Fruit fly (Drosophila melanogaster): Measurements from ENCODE around the gene CG11122.

Gene CG11122

DNA sequence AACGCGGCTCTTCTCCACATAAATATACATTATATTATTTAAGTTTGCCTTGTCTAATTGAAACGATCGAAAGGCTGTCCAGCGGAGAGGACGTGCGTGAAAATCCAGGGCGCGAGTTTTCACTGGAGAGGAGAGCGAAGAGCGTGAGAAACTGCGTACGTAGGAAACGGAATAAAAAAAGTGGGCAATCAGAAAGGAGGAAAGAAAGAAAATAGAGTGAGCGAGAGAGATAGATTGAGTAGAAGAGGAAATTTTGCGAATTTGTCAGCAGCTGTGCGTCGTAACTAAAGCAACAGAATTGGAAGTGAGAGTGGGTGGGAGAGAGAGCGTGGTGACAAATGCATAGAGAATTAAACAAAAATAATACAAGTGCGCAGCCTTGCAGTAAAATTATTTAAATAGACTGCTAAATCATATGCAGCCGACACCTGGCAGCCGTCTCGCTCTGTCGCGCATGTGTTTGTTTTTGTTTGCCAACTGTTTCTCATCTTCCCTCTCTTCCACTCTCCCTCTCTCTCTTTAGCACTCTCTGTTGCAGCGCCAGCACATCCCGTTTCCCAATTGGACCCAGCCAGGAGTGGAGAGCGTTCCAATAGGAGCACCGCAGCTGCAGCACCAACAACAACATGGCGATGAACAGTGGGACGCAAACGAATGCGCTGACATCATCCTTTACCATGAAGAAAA lies 30.1 kb upstream of the CG11122 start:
- TF ChIP-seq Eip78C (GFP tag) = peak; percentile 75
- peak; percentile 8 for TF ChIP-seq CG6808 (GFP tag; optimal IDR thresholded peaks at IDR 0.05)
- TF ChIP-seq net (GFP tag; optimal IDR thresholded peaks at IDR 0.05) = peak; percentile 22
- peak; percentile 38 for TF ChIP-seq dsx (GFP tag; optimal IDR thresholded peaks at IDR 0.05; ENCODE audit: poor library complexity, severe bottlenecking)
- peak; percentile 71 for TF ChIP-seq CG6163 (GFP tag; IDR thresholded peaks at IDR 0.05)
- TF ChIP-seq CG3032 (tag; optimal IDR thresholded peaks at IDR 0.05) = no peak
- peak; percentile 29 for TF ChIP-seq CG10669 (GFP tag; optimal IDR thresholded peaks at IDR 0.05)
- peak; percentile 24 for TF ChIP-seq CG34406 (GFP tag; optimal IDR thresholded peaks at IDR 0.05)
- no peak for TF ChIP-seq CG6854 (GFP tag; optimal IDR thresholded peaks at IDR 0.05)
- TF ChIP-seq CG9139 (GFP tag; optimal IDR thresholded peaks at IDR 0.05) = peak; percentile 25
- TF ChIP-seq Sox14 (GFP tag; optimal IDR thresholded peaks at IDR 0.05) = peak; percentile 17
- TF ChIP-seq ss (GFP tag; optimal IDR thresholded peaks at IDR 0.05) = peak; percentile 40
- no peak for TF ChIP-seq Sox15 (GFP tag; optimal IDR thresholded peaks at IDR 0.05)
- no peak for TF ChIP-seq topi (GFP tag; optimal IDR thresholded peaks at IDR 0.05)
- TF ChIP-seq fkh (GFP tag; optimal IDR thresholded peaks at IDR 0.05) = peak; percentile 63
- TF ChIP-seq esn (GFP tag; optimal IDR thresholded peaks at IDR 0.05) = peak; percentile 9
- TF ChIP-seq eg (GFP tag; IDR thresholded peaks at IDR 0.05) = peak; percentile 14; the same call in 1 of the 3 replicates

DNA sequence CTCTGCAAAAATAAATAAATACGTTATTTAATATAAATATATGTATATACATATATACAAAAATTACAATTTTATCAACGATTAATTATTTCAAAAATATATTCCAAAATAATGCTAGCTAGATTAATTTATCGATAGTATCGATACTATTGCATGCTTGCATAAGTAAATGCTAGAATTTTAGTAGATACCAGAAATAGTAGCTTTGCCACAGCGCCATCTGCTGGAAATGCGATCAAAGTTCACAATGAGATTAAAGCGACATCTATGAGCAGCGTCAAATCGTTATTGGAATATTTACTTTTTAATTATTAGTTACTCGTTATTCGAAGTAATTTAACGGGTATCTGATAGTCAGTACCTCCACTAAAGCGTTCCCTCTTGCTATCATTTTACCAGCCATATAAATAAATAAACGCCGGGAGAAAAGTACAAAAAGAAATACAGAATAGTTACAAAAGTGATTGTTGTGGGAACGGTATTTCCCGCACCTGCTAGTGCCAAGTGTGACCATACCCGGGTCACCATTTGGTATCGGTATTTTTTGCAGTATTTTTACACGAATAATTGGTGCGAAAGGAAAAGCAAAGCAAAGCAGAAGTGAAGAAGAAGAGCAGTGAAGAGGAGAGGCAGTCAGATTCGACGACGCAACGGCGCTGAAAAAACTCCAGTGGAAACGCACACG lies 29.4 kb upstream of the CG11122 start, which contains the start of the genes rtv and Dlic:
TSS of gene rtv (minus strand) at position 165 of the 685 bp plus-strand sequence.
TSS of gene Dlic (plus strand) at position 596 of the 685 bp plus-strand sequence.
- TF ChIP-seq CG11902 (GFP tag; optimal IDR thresholded peaks at IDR 0.05) (no peak), CG4318 (GFP tag; optimal IDR thresholded peaks at IDR 0.05) (no peak), acj6 (GFP tag; optimal IDR thresholded peaks at IDR 0.05) (peak; percentile 0), Hr4 (GFP tag; optimal IDR thresholded peaks at IDR 0.05) (peak; percentile 7), Eip75B (GFP tag; optimal IDR thresholded peaks at IDR 0.05) (peak; percentile 8), svp (GFP tag) (peak; percentile 78), CG6276 (GFP tag; optimal IDR thresholded peaks at IDR 0.05) (no peak), lz (GFP tag; optimal IDR thresholded peaks at IDR 0.05) (peak; percentile 44), CG6163 (GFP tag; IDR thresholded peaks at IDR 0.05) (peak; percentile 63; the same call in 2 of the 3 replicates), eg (GFP tag; IDR thresholded peaks at IDR 0.05) (no peak), CG31627 (GFP tag; optimal IDR thresholded peaks at IDR 0.05) (peak; percentile 41), fkh (GFP tag; optimal IDR thresholded peaks at IDR 0.05) (peak; percentile 83), pdm3 (GFP tag; optimal IDR thresholded peaks at IDR 0.05) (peak; percentile 4), vri (GFP tag; optimal IDR thresholded peaks at IDR 0.05) (no peak), CG32006 (GFP tag; optimal IDR thresholded peaks at IDR 0.05) (no peak), Hr39 (GFP tag; optimal IDR thresholded peaks at IDR 0.05) (peak; percentile 38), Met (GFP tag; optimal IDR thresholded peaks at IDR 0.05) (peak; percentile 8), cyc (GFP tag; optimal IDR thresholded peaks at IDR 0.05) (peak; percentile 44), CG15336 (GFP tag; IDR thresholded peaks at IDR 0.05) (no peak), Ets96B (tag; optimal IDR thresholded peaks at IDR 0.05) (no peak), Ets21C (GFP tag; optimal IDR thresholded peaks at IDR 0.05) (peak; percentile 19), esn (GFP tag; optimal IDR thresholded peaks at IDR 0.05) (peak; percentile 35), Eip78C (GFP tag) (peak; percentile 14)

DNA sequence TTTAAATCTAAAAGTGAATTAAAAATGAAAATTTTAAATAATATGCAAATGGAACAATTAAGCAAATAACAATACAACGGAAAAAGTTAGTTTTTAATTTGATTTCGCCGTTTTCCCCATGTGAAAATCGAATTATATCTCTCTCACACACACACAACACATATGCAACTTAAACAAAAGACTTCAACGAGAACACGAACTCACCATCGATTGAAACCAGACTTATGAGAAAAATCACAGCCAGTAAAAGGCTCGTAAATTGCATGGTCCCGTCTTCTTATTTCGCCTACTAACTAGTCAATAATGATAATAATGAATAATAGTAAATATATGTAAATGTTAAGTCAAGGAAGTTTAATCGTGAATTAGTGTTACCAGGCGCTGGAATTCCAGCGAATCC lies 28.9 kb upstream of the CG11122 start:
- TF ChIP-seq CG7368 (GFP tag; optimal IDR thresholded peaks at IDR 0.05) (no peak), Smox (GFP tag; optimal IDR thresholded peaks at IDR 0.05) (no peak), Eip93F (GFP tag; optimal IDR thresholded peaks at IDR 0.05) (peak; percentile 28), CG32006 (GFP tag; optimal IDR thresholded peaks at IDR 0.05) (no peak), CG10631 (GFP tag; optimal IDR thresholded peaks at IDR 0.05) (no peak), fd59A (GFP tag; optimal IDR thresholded peaks at IDR 0.05) (no peak), svp (GFP tag) (no peak), spab (GFP tag; optimal IDR thresholded peaks at IDR 0.05) (no peak)
